Worm (Caenorhabditis elegans): ENCODE measurements around the gene F08H9.2.

The F08H9.2 gene

DNA sequence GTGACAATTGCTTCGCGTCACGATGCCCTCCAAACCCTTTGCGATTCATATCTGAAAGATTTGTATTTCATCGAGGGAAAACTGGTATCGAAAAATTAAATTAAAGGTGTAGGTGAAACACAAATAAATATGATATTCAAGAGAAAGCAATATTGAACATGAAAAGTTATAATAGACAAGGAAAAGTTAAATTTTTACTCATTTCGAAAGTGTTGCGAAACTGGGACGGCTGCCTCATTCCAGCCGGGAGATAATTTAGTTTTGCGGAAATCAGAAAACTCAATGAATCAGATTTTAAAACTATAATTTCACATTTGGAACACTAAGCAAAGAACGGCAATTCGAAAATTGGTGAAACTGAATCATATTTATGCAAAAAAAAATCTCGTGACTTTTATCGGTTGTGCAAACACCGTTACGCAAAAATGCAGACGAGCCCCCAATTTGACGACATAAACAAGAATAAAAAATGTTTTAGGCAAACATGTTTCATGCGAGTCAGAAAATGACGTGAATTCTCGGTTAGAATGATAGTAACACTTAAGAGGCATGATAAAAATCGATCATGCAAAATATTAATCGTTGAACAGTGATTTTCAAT lies 45.4 kb upstream of the F08H9.2 start, which contains the start of the genes nxf-1 and C15H11.11:
Gene nxf-1 (minus strand): TSS at position 51 of the 601 bp plus-strand sequence.
Gene C15H11.11 (plus strand): TSS at position 536 of the 601 bp plus-strand sequence.
- TF ChIP-seq rbr-2 (tag; optimal IDR thresholded peaks at IDR 0.05) (peak; percentile 14), hif-1 (tag; optimal IDR thresholded peaks at IDR 0.05) (peak in 1 of 2 experiments; percentile 49), ceh-82 (tag; optimal IDR thresholded peaks at IDR 0.05) (no peak), mdl-1 (tag; optimal IDR thresholded peaks at IDR 0.05) (peak in 1 of 2 experiments; percentile 71), hmg-1.1 (GFP tag; IDR thresholded peaks at IDR 0.05) (peak; percentile 43; the same call in 1 of the 2 replicates), nhr-28 (tag; optimal IDR thresholded peaks at IDR 0.05) (peak; percentile 50), hlh-30 (tag; optimal IDR thresholded peaks at IDR 0.05; ENCODE audit: insufficient read depth) (peak; percentile 99), zip-11 (GFP tag; IDR thresholded peaks at IDR 0.05) (no peak), spr-1 (tag; optimal IDR thresholded peaks at IDR 0.05) (peak; percentile 35), arid-1 (GFP tag; conservative IDR thresholded peaks at IDR 0.05) (peak; percentile 58; the same call in 1 of the 2 replicates), jun-1 (tag; optimal IDR thresholded peaks at IDR 0.05) (no peak), mdt-29 (GFP tag; IDR thresholded peaks at IDR 0.05) (no peak), dve-1 (tag; optimal IDR thresholded peaks at IDR 0.05; ENCODE audit: insufficient read depth) (peak; percentile 80), daf-8 (GFP tag; IDR thresholded peaks at IDR 0.05) (no peak), T20F7.1 (GFP tag; optimal IDR thresholded peaks at IDR 0.05) (peak; percentile 81), nhr-6 (tag; optimal IDR thresholded peaks at IDR 0.05) (peak; percentile 73), php-3 (GFP tag; IDR thresholded peaks at IDR 0.05) (peak; percentile 75; the same call in 1 of the 2 replicates), nhr-48 (tag; optimal IDR thresholded peaks at IDR 0.05) (peak; percentile 40), T26A8.4 (GFP tag; IDR thresholded peaks at IDR 0.05) (peak; percentile 60), daf-16 (GFP tag; optimal IDR thresholded peaks at IDR 0.05) (peak; percentile 39 to 74), daf-16 (tag; optimal IDR thresholded peaks at IDR 0.05) (peak; percentile 99), dmd-6 (GFP tag; IDR thresholded peaks at IDR 0.05) (peak; percentile 81), pqm-1 (tag; optimal IDR thresholded peaks at IDR 0.05) (peak; percentile 33), lin-1 (GFP tag; IDR thresholded peaks at IDR 0.05) (peak; percentile 62; the same call in 1 of the 2 replicates), duxl-1 (tag; optimal IDR thresholded peaks at IDR 0.05; ENCODE audit: poor library complexity) (peak; percentile 39), mep-1 (tag; optimal IDR thresholded peaks at IDR 0.05) (peak; percentile 78), aly-2 (tag; optimal IDR thresholded peaks at IDR 0.05) (no peak), ceh-20 (GFP tag; IDR thresholded peaks at IDR 0.05) (0 out of 2 replicates have a peak, but pooled peaks have one; percentile 28), lin-38 (GFP tag; IDR thresholded peaks at IDR 0.05) (peak; percentile 72), zag-1 (tag; optimal IDR thresholded peaks at IDR 0.05) (no peak), ama-1 (optimal IDR thresholded peaks at IDR 0.05) (peak; percentile 49), hlh-11 (tag; optimal IDR thresholded peaks at IDR 0.05) (peak; percentile 84), ztf-7 (tag; optimal IDR thresholded peaks at IDR 0.05) (peak; percentile 74), nhr-102 (tag; optimal IDR thresholded peaks at IDR 0.05) (peak; percentile 72), dpl-1 (GFP tag; optimal IDR thresholded peaks at IDR 0.05) (peak; percentile 68), mxl-3 (GFP tag; optimal IDR thresholded peaks at IDR 0.05) (peak; percentile 14), zip-2 (tag; optimal IDR thresholded peaks at IDR 0.05) (no peak), nhr-77 (tag; optimal IDR thresholded peaks at IDR 0.05) (peak; percentile 76), set-16 (GFP tag; IDR thresholded peaks at IDR 0.05) (no peak), mes-2 (tag; optimal IDR thresholded peaks at IDR 0.05; ENCODE audit: poor library complexity, severe bottlenecking) (peak; percentile 76), tra-1 (GFP tag; IDR thresholded peaks at IDR 0.05) (0 out of 2 replicates have a peak, but pooled peaks have one; percentile 43), lsy-2 (tag; optimal IDR thresholded peaks at IDR 0.05) (peak in 1 of 2 experiments; percentile 82), tag-97 (GFP tag; IDR thresholded peaks at IDR 0.05) (no peak)
